Worm (Caenorhabditis elegans) whole organism, L1 larva: ENCODE data around the gene lrpc-1.
A peak's percentile ranks its signal among the peaks of the same experiment; 100 is the strongest.

Experiments
- C34B4.2 ChIP-seq: sonication (generic microtip); optimal IDR thresholded peaks from 2 replicates; lab custom pipeline; 2017; ENCODE audit warnings: mild to moderate bottlenecking, missing genetic modification characterization, missing compliant biosample characterization
- F16B12.6 ChIP-seq: fragments of 150-350 bp; optimal IDR thresholded peaks from 2 replicates; lab custom pipeline; 2014; ENCODE audit warnings: missing biosample characterization, missing genetic modification characterization
- alr-1 ChIP-seq: fragments of 200-800 bp; sonication (Bioruptor generic); optimal IDR thresholded peaks from 2 replicates; lab custom pipeline; 2018; ENCODE audit warnings: borderline replicate concordance, mild to moderate bottlenecking, missing genetic modification characterization, missing compliant biosample characterization
- ama-1 ChIP-seq: fragments of 150-350 bp; optimal IDR thresholded peaks from 2 replicates; lab custom pipeline; 2014
- ceh-63 ChIP-seq: fragments of 200-800 bp; sonication (Bioruptor generic); optimal IDR thresholded peaks from 2 replicates; lab custom pipeline; 2018; ENCODE audit warnings: mild to moderate bottlenecking, missing genetic modification characterization, missing compliant biosample characterization
- ceh-8 ChIP-seq: fragments of 200-800 bp; sonication (Bioruptor generic); optimal IDR thresholded peaks from 2 replicates; lab custom pipeline; 2018; ENCODE audit warnings: mild to moderate bottlenecking, missing genetic modification characterization, moderate library complexity, missing compliant biosample characterization
- ceh-82 ChIP-seq, 3 experiments: fragments of 150-350 bp in 1 of 3; sonication (generic microtip) in 2 of 3; optimal IDR thresholded peaks; 2 replicates each; lab custom pipeline; 2014 to 2017; ENCODE audit warnings: missing biosample characterization in 3 of 3, missing genetic modification characterization in 3 of 3
- ceh-88 ChIP-seq: fragments of 200-800 bp; sonication (Bioruptor generic); IDR thresholded peaks from 2 replicates; pipeline ENCODE4 v1.3.6; 2022; ENCODE audit warnings: missing genetic modification characterization, missing compliant biosample characterization
- ces-1 ChIP-seq: fragments of 150-350 bp; optimal IDR thresholded peaks from 2 replicates; lab custom pipeline; 2014; ENCODE audit warnings: missing biosample characterization, missing genetic modification reagents, missing genetic modification characterization
- dpl-1 ChIP-seq, 3 experiments: fragments of 150-350 bp in 2 of 3; sonication (generic microtip) in 1 of 3; optimal IDR thresholded peaks; 2 replicates each; lab custom pipeline; 2014 to 2017; ENCODE audit warnings: missing biosample characterization in 3 of 3, missing genetic modification characterization in 3 of 3, missing genetic modification reagents in 3 of 3
- dsc-1 ChIP-seq: sonication (generic microtip); optimal IDR thresholded peaks from 2 replicates; lab custom pipeline; 2016; ENCODE audit warnings: mild to moderate bottlenecking, missing genetic modification characterization, missing compliant biosample characterization
- efl-1 ChIP-seq, 4 experiments: fragments of 150-350 bp; optimal IDR thresholded peaks in 3 of 4; peaks in 1 of 4; 1 replicate in 1 of 4; 2 replicates in 3 of 4; lab custom pipeline; 2014; ENCODE audit warnings: missing biosample characterization in 2 of 4, missing genetic modification characterization in 2 of 4, missing genetic modification reagents in 2 of 4
- efl-3 ChIP-seq: fragments of 200-800 bp; sonication (Bioruptor generic); optimal IDR thresholded peaks from 2 replicates; lab custom pipeline; 2018; ENCODE audit warnings: mild to moderate bottlenecking, missing genetic modification characterization, missing compliant biosample characterization
- egl-13 ChIP-seq: sonication (generic microtip); optimal IDR thresholded peaks from 2 replicates; lab custom pipeline; 2016; ENCODE audit warnings: missing genotype, missing genetic modification reagents, missing genetic modification characterization, missing compliant biosample characterization
- elt-2 ChIP-seq: sonication (generic microtip); optimal IDR thresholded peaks from 2 replicates; lab custom pipeline; 2016; ENCODE audit warnings: missing genetic modification characterization, mild to moderate bottlenecking, inconsistent platforms, missing compliant biosample characterization, missing genetic modification reagents
- fkh-10 ChIP-seq: sonication (generic microtip); optimal IDR thresholded peaks from 2 replicates; lab custom pipeline; 2017; ENCODE audit warnings: missing biosample characterization, missing genetic modification reagents, missing genetic modification characterization
- grh-1 ChIP-seq: fragments of 200-800 bp; sonication (Bioruptor generic); IDR thresholded peaks from 2 replicates; pipeline ENCODE4 v1.3.6; 2022; ENCODE audit warnings: missing genetic modification reagents, missing genetic modification characterization, missing compliant biosample characterization
- hpl-2 ChIP-seq: fragments of 150-350 bp; optimal IDR thresholded peaks from 2 replicates; lab custom pipeline; 2014; ENCODE audit warnings: missing biosample characterization, missing genetic modification reagents, missing genetic modification characterization
- irx-1 ChIP-seq: sonication (generic microtip); optimal IDR thresholded peaks from 2 replicates; lab custom pipeline; 2016; ENCODE audit warnings: missing genetic modification characterization, missing compliant biosample characterization
- isw-1 ChIP-seq: fragments of 200-800 bp; sonication (Bioruptor generic); IDR thresholded peaks from 2 replicates; pipeline ENCODE4 v1.3.6; 2022; ENCODE audit warnings: missing genetic modification characterization, missing compliant biosample characterization
- jun-1 ChIP-seq: fragments of 150-350 bp; optimal IDR thresholded peaks from 2 replicates; lab custom pipeline; 2014; ENCODE audit warnings: missing biosample characterization, missing genetic modification reagents, missing genetic modification characterization
- lin-14 ChIP-seq: fragments of 200-800 bp; sonication (Bioruptor generic); optimal IDR thresholded peaks from 2 replicates; lab custom pipeline; 2018; ENCODE audit warnings: mild to moderate bottlenecking, missing genetic modification characterization, moderate library complexity, missing compliant biosample characterization
- lin-39 ChIP-seq: fragments of 150-350 bp; optimal IDR thresholded peaks from 2 replicates; lab custom pipeline; 2014; ENCODE audit warnings: missing biosample characterization, missing genetic modification reagents, missing genetic modification characterization
- lsy-2 ChIP-seq, 2 experiments: fragments of 150-350 bp; optimal IDR thresholded peaks; 2 replicates each; lab custom pipeline; 2014; ENCODE audit warnings: missing biosample characterization in 2 of 2, missing genetic modification characterization in 2 of 2
- mab-9 ChIP-seq: fragments of 200-800 bp; sonication (Bioruptor generic); IDR thresholded peaks from 2 replicates; pipeline ENCODE4 v1.3.6; 2022; ENCODE audit warnings: missing genetic modification reagents, missing genetic modification characterization, missing compliant biosample characterization
- mdl-1 ChIP-seq, 2 experiments: fragments of 150-350 bp; optimal IDR thresholded peaks; 2 replicates each; lab custom pipeline; 2014 to 2017; ENCODE audit warnings: missing biosample characterization in 2 of 2, missing genetic modification characterization in 2 of 2, inconsistent platforms in 1 of 2
- mep-1 ChIP-seq: fragments of 150-350 bp; optimal IDR thresholded peaks from 2 replicates; lab custom pipeline; 2014; ENCODE audit warnings: missing biosample characterization, missing genetic modification characterization
- nhr-19 ChIP-seq: fragments of 200-800 bp; sonication (Bioruptor generic); conservative IDR thresholded peaks from 2 replicates; pipeline ENCODE4 v1.3.6; 2022; ENCODE audit warnings: missing genetic modification characterization, missing compliant biosample characterization
- nhr-237 ChIP-seq: fragments of 150-350 bp; optimal IDR thresholded peaks from 2 replicates; lab custom pipeline; 2014; ENCODE audit warnings: missing biosample characterization, missing genetic modification characterization
- nhr-47 ChIP-seq: sonication (generic microtip); optimal IDR thresholded peaks from 2 replicates; lab custom pipeline; 2016; ENCODE audit warnings: mild to moderate bottlenecking, missing genetic modification characterization, moderate library complexity, missing compliant biosample characterization
- nhr-77 ChIP-seq: fragments of 150-350 bp; optimal IDR thresholded peaks from 2 replicates; lab custom pipeline; 2014; ENCODE audit warnings: missing biosample characterization, missing genetic modification characterization
- nhr-90 ChIP-seq: sonication (generic microtip); optimal IDR thresholded peaks from 2 replicates; lab custom pipeline; 2016; ENCODE audit warnings: mild to moderate bottlenecking, missing genetic modification characterization, missing compliant biosample characterization; ENCODE audit not compliant: poor library complexity
- pax-3 ChIP-seq: fragments of 200-800 bp; sonication (Bioruptor generic); optimal IDR thresholded peaks from 2 replicates; lab custom pipeline; 2018; ENCODE audit warnings: mild to moderate bottlenecking, missing genetic modification characterization, moderate library complexity, missing compliant biosample characterization
- pqm-1 ChIP-seq: sonication (generic microtip); optimal IDR thresholded peaks from 3 replicates; lab custom pipeline; 2017; ENCODE audit warnings: missing biosample characterization, missing genetic modification characterization
- rnt-1 ChIP-seq: sonication (generic microtip); optimal IDR thresholded peaks from 2 replicates; lab custom pipeline; 2016; ENCODE audit warnings: mild to moderate bottlenecking, missing genetic modification characterization, moderate library complexity, missing compliant biosample characterization
- snpc-4 ChIP-seq: fragments of 150-350 bp; optimal IDR thresholded peaks from 2 replicates; lab custom pipeline; 2014; ENCODE audit warnings: missing biosample characterization, missing genetic modification characterization
- swsn-7 ChIP-seq: sonication (generic microtip); optimal IDR thresholded peaks from 2 replicates; lab custom pipeline; 2016; ENCODE audit warnings: missing genetic modification characterization, missing compliant biosample characterization
- tlp-1 ChIP-seq: fragments of 150-350 bp; optimal IDR thresholded peaks from 2 replicates; lab custom pipeline; 2014; ENCODE audit warnings: missing biosample characterization, missing genetic modification characterization
- unc-130 ChIP-seq: fragments of 150-350 bp; optimal IDR thresholded peaks from 2 replicates; lab custom pipeline; 2017; ENCODE audit warnings: missing biosample characterization, missing genetic modification characterization, inconsistent platforms
- unc-30 ChIP-seq: sonication (generic microtip); optimal IDR thresholded peaks from 2 replicates; lab custom pipeline; 2017; ENCODE audit warnings: missing biosample characterization, missing genetic modification characterization
- unc-62 ChIP-seq: fragments of 150-350 bp; optimal IDR thresholded peaks from 2 replicates; lab custom pipeline; 2014; ENCODE audit warnings: missing biosample characterization, missing genetic modification reagents, missing genetic modification characterization
- unc-86 ChIP-seq: sonication (generic microtip); optimal IDR thresholded peaks from 2 replicates; lab custom pipeline; 2016; ENCODE audit warnings: missing genetic modification characterization, missing compliant biosample characterization
- unc-98 ChIP-seq: fragments of 200-800 bp; sonication (Bioruptor generic); IDR thresholded peaks from 2 replicates; pipeline ENCODE4 v1.3.6; 2022; ENCODE audit warnings: missing genetic modification characterization, missing compliant biosample characterization
- xbp-1 ChIP-seq: sonication (generic microtip); optimal IDR thresholded peaks from 2 replicates; lab custom pipeline; 2016; ENCODE audit warnings: missing genetic modification characterization, missing compliant biosample characterization
- ztf-11 ChIP-seq, 2 experiments: sonication (generic microtip); optimal IDR thresholded peaks; 2 replicates each; lab custom pipeline; 2016 to 2017; ENCODE audit warnings: missing genetic modification characterization in 2 of 2, missing biosample characterization in 1 of 2, missing compliant biosample characterization in 1 of 2

The lrpc-1 gene

ce11 chrV:5582860-5583259 lies 30.1 kb downstream of the lrpc-1 start:
- no peak for TF ChIP-seq elt-2 (tag; lab: Kevin White, UChicago)
- TF ChIP-seq ceh-8: no peak
- no peak for TF ChIP-seq unc-86 (tag; lab: Kevin White, UChicago)
- TF ChIP-seq dpl-1 (GFP tag; optimal IDR thresholded peaks at IDR 0.05; lab: Kevin White, UChicago): no peak
- TF ChIP-seq lin-39: no peak
- TF ChIP-seq unc-62 (GFP tag; lab: Kevin White, UChicago): no peak
- no peak for TF ChIP-seq ama-1 (lab: Kevin White, UChicago)
- TF ChIP-seq C34B4.2 (tag; lab: Kevin White, UChicago): no peak
- TF ChIP-seq tlp-1 (tag; lab: Kevin White, UChicago): no peak
- no peak for TF ChIP-seq hpl-2 (GFP tag; lab: Kevin White, UChicago)
- TF ChIP-seq nhr-90: no peak
- TF ChIP-seq dsc-1 (tag; lab: Kevin White, UChicago): no peak
- no peak for TF ChIP-seq mab-9 (GFP tag; lab: Robert Waterston, UW)

- TF ChIP-seq mdl-1 (tag; optimal IDR thresholded peaks at IDR 0.05; lab: Kevin White, UChicago) (no peak), ces-1 (GFP tag; lab: Kevin White, UChicago) (peak; percentile 5), ceh-82 (tag; optimal IDR thresholded peaks at IDR 0.05; lab: Kevin White, UChicago) (peak in 1 of 3 experiments; percentile 20), nhr-237 (tag; lab: Kevin White, UChicago) (no peak), fkh-10 (peak; percentile 3), efl-3 (GFP tag; lab: Kevin White, UChicago) (no peak), lin-14 (GFP tag; lab: Kevin White, UChicago) (peak; percentile 63), efl-1 (optimal IDR thresholded peaks at IDR 0.05; lab: Kevin White, UChicago) (no peak), efl-1 (GFP tag; optimal IDR thresholded peaks at IDR 0.05 in 1 of 2; lab: Kevin White, UChicago) (peak in 1 of 2 experiments; percentile 88)
These were observed 30.7 kb downstream of the lrpc-1 start for ce11 chrV:5582308-5582707.

- no peak for TF ChIP-seq irx-1 (tag; lab: Kevin White, UChicago)
- TF ChIP-seq ces-1 (GFP tag; lab: Kevin White, UChicago): no peak
These were observed 31.7 kb downstream of the lrpc-1 start, which contains the start of gene klc-2 for ce11 chrV:5581312-5581711. klc-2 (minus strand) TSS chrV:5581412.

- TF ChIP-seq nhr-47 (tag; lab: Kevin White, UChicago) (peak; percentile 46), ceh-63 (GFP tag; lab: Kevin White, UChicago) (no peak), unc-98 (GFP tag; lab: Robert Waterston, UW) (no peak), ceh-88 (no peak), unc-86 (tag; lab: Kevin White, UChicago) (peak; percentile 27), unc-30 (tag; lab: Kevin White, UChicago) (no peak), isw-1 (peak; percentile 33), swsn-7 (tag; lab: Kevin White, UChicago) (peak; percentile 59), ztf-11 (tag; optimal IDR thresholded peaks at IDR 0.05; lab: Kevin White, UChicago) (no peak), pax-3 (tag; lab: Kevin White, UChicago) (no peak), pqm-1 (no peak), xbp-1 (peak; percentile 34), lsy-2 (tag; optimal IDR thresholded peaks at IDR 0.05; lab: Kevin White, UChicago) (peak; percentile 67 to 90), dpl-1 (GFP tag; optimal IDR thresholded peaks at IDR 0.05; lab: Kevin White, UChicago) (peak in 2 of 3 experiments; percentile 14 to 54), nhr-19 (GFP tag; lab: Robert Waterston, UW) (no peak), unc-130 (tag; lab: Kevin White, UChicago) (no peak), jun-1 (tag; lab: Kevin White, UChicago) (peak; percentile 17), grh-1 (GFP tag; lab: Robert Waterston, UW) (no peak), rnt-1 (tag; lab: Kevin White, UChicago) (peak; percentile 48), irx-1 (tag; lab: Kevin White, UChicago) (no peak), tlp-1 (tag; lab: Kevin White, UChicago) (no peak), ceh-82 (tag; optimal IDR thresholded peaks at IDR 0.05; lab: Kevin White, UChicago) (peak; percentile 36 to 78 (median 67)), alr-1 (no peak), mep-1 (tag; lab: Kevin White, UChicago) (peak; percentile 58), mab-9 (GFP tag; lab: Robert Waterston, UW) (no peak), nhr-77 (tag; lab: Kevin White, UChicago) (peak; percentile 29), snpc-4 (tag; lab: Kevin White, UChicago) (peak; percentile 50), F16B12.6 (tag; lab: Kevin White, UChicago) (peak; percentile 59), nhr-237 (tag; lab: Kevin White, UChicago) (peak; percentile 12), hpl-2 (GFP tag; lab: Kevin White, UChicago) (no peak), egl-13 (no peak), lin-14 (GFP tag; lab: Kevin White, UChicago) (peak; percentile 90)
These were observed 32.5 kb downstream of the lrpc-1 start for ce11 chrV:5580517-5580916.
